Fruit fly (Drosophila melanogaster): Measurements from ENCODE around the gene CG33159.

CG33159 gene

dm6 chr3L:3179474-3179873, 24.8 kb downstream of the CG33159 start (continued):
- TF ChIP-seq CG33213 (GFP tag; optimal IDR thresholded peaks at IDR 0.05) (peak; percentile 80), CG9215 (GFP tag; IDR thresholded peaks at IDR 0.05) (peak; percentile 81), GATAe (GFP tag; conservative IDR thresholded peaks at IDR 0.05) (peak; percentile 75; the same call in 1 of the 2 replicates), bbx (GFP tag; IDR thresholded peaks at IDR 0.05; ENCODE audit: partially characterized antibody) (no peak), CG10366 (GFP tag; IDR thresholded peaks at IDR 0.05) (peak; percentile 77), Eip74EF (GFP tag; optimal IDR thresholded peaks at IDR 0.05) (no peak), lola (GFP tag; optimal IDR thresholded peaks at IDR 0.05) (peak in 1 of 3 experiments; percentile 80), CG2120 (GFP tag; optimal IDR thresholded peaks at IDR 0.05) (peak; percentile 87), CG3726 (GFP tag; IDR thresholded peaks at IDR 0.05) (peak; percentile 85), pho (GFP tag; optimal IDR thresholded peaks at IDR 0.05) (peak; percentile 54), Awh (GFP tag; IDR thresholded peaks at IDR 0.05) (peak; percentile 86), HmgZ (tag; optimal IDR thresholded peaks at IDR 0.05) (peak; percentile 85), vnd (GFP tag; IDR thresholded peaks at IDR 0.05; ENCODE audit: partially characterized antibody) (no peak), Myb (GFP tag; optimal IDR thresholded peaks at IDR 0.05) (peak; percentile 48), Trl (optimal IDR thresholded peaks at IDR 0.05) (no peak), Trl (GFP tag; optimal IDR thresholded peaks at IDR 0.05) (peak; percentile 89), NK7.1 (GFP tag; optimal IDR thresholded peaks at IDR 0.05) (peak; percentile 78), ro (GFP tag; IDR thresholded peaks at IDR 0.05) (peak; percentile 72; the same call in 1 of the 2 replicates), CG10462 (GFP tag; optimal IDR thresholded peaks at IDR 0.05) (peak; percentile 64), CG7372 (GFP tag; IDR thresholded peaks at IDR 0.05) (peak; percentile 81), CG13424 (tag; optimal IDR thresholded peaks at IDR 0.05) (peak; percentile 81), nau (GFP tag; optimal IDR thresholded peaks at IDR 0.05) (no peak), CG32772 (GFP tag; IDR thresholded peaks at IDR 0.05) (peak; percentile 87), sqz (GFP tag; optimal IDR thresholded peaks at IDR 0.05) (no peak), lilli (GFP tag; optimal IDR thresholded peaks at IDR 0.05) (peak; percentile 88), vfl (GFP tag; optimal IDR thresholded peaks at IDR 0.05) (peak; percentile 80), Lpt (GFP tag; optimal IDR thresholded peaks at IDR 0.05) (no peak), CG10543 (GFP tag; optimal IDR thresholded peaks at IDR 0.05) (peak; percentile 26), fu2 (GFP tag; optimal IDR thresholded peaks at IDR 0.05) (peak; percentile 43), Scr (GFP tag; IDR thresholded peaks at IDR 0.05; ENCODE audit: partially characterized antibody) (no peak), CG10321 (GFP tag; IDR thresholded peaks at IDR 0.05) (no peak), Nf-YA (GFP tag; IDR thresholded peaks at IDR 0.05) (peak; percentile 72), dimm (GFP tag; IDR thresholded peaks at IDR 0.05) (peak; percentile 43; the same call in 1 of the 2 replicates), CG14667 (GFP tag; IDR thresholded peaks at IDR 0.05) (peak; percentile 75), CG11085 (GFP tag; IDR thresholded peaks at IDR 0.05) (peak; percentile 79), chm (GFP tag; IDR thresholded peaks at IDR 0.05) (peak; percentile 88), Antp (GFP tag; optimal IDR thresholded peaks at IDR 0.05) (peak; percentile 81), CG31388 (GFP tag; optimal IDR thresholded peaks at IDR 0.05) (peak; percentile 44), phol (tag; optimal IDR thresholded peaks at IDR 0.05) (peak; percentile 87), CG30020 (tag; optimal IDR thresholded peaks at IDR 0.05) (no peak), esg (GFP tag; conservative IDR thresholded peaks at IDR 0.05) (peak; percentile 71), CG18619 (GFP tag; optimal IDR thresholded peaks at IDR 0.05) (peak; percentile 82), CG12659 (GFP tag; optimal IDR thresholded peaks at IDR 0.05) (peak; percentile 81), Side (GFP tag; optimal IDR thresholded peaks at IDR 0.05) (peak; percentile 86), sisA (GFP tag; IDR thresholded peaks at IDR 0.05) (peak; percentile 84), ap (GFP tag; IDR thresholded peaks at IDR 0.05) (peak; percentile 61), ewg (GFP tag; optimal IDR thresholded peaks at IDR 0.05) (peak; percentile 59), CG10959 (GFP tag; IDR thresholded peaks at IDR 0.05) (peak; percentile 61), CG8924 (tag; optimal IDR thresholded peaks at IDR 0.05) (peak; percentile 84), rib (GFP tag; IDR thresholded peaks at IDR 0.05) (0 out of 2 replicates have a peak, but pooled peaks have one; percentile 40), CG14710 (tag; optimal IDR thresholded peaks at IDR 0.05) (peak; percentile 83)
